Fruit fly (Drosophila melanogaster) whole organism, adult: ENCODE measurements around the gene Zip88E.

Experiments used
- CG7101 ChIP-seq: fragments of 200-800 bp; sonication (Bioruptor generic); optimal IDR thresholded peaks from 2 replicates; lab custom pipeline; 2018; ENCODE audit warnings: missing biosample characterization, mild to moderate bottlenecking, missing genetic modification characterization, moderate library complexity
- Clk ChIP-seq: fragments of 200-800 bp; sonication (Bioruptor generic); optimal IDR thresholded peaks from 2 replicates; lab custom pipeline; 2017; ENCODE audit warnings: missing biosample characterization, missing genetic modification characterization
- Crg-1 ChIP-seq: fragments of 200-800 bp; sonication (Bioruptor generic); optimal IDR thresholded peaks from 2 replicates; lab custom pipeline; 2016; ENCODE audit warnings: missing biosample characterization, missing genetic modification characterization
- bab1 ChIP-seq: fragments of 200-800 bp; sonication (Bioruptor generic); optimal IDR thresholded peaks from 3 replicates; lab custom pipeline; 2019; ENCODE audit warnings: missing biosample characterization, mild to moderate bottlenecking, missing genetic modification characterization, moderate library complexity
- cic ChIP-seq: fragments of 200-800 bp; sonication (Bioruptor generic); optimal IDR thresholded peaks from 2 replicates; lab custom pipeline; 2017; ENCODE audit warnings: missing biosample characterization, mild to moderate bottlenecking, missing genetic modification characterization, moderate library complexity
- cnc ChIP-seq, 2 experiments: fragments of >200 bp; optimal IDR thresholded peaks; 2 replicates each; lab custom pipeline; 2017
- pad ChIP-seq: fragments of 200-800 bp; sonication (Bioruptor generic); optimal IDR thresholded peaks from 3 replicates; lab custom pipeline; 2017; ENCODE audit warnings: missing biosample characterization, missing genetic modification characterization, mild to moderate bottlenecking, moderate library complexity, missing genetic modification reagents

- TF ChIP-seq cnc (optimal IDR thresholded peaks at IDR 0.05; lab: Kevin White, UChicago) = no peak
- no peak for TF ChIP-seq cic (GFP tag; lab: Kevin White, UChicago)
- TF ChIP-seq Crg-1 (GFP tag; lab: Kevin White, UChicago) = no peak
- no peak for TF ChIP-seq CG7101
- TF ChIP-seq Clk (GFP tag; lab: Kevin White, UChicago) = no peak
- no peak for TF ChIP-seq bab1
- TF ChIP-seq pad (GFP tag; lab: Kevin White, UChicago) = no peak
Observed at dm6 chr3R:15231635-15232138, 36.8 kb upstream of the Zip88E start.
